Worm (Caenorhabditis elegans) whole organism, L1 larva: ENCODE results near the gene dpff-1.

Experiments
- C34B4.2 ChIP-seq: sonication (generic microtip); optimal IDR thresholded peaks from 2 replicates; lab custom pipeline; 2017; ENCODE audit warnings: mild to moderate bottlenecking, missing genetic modification characterization, missing compliant biosample characterization
- blmp-1 ChIP-seq: fragments of 150-350 bp; optimal IDR thresholded peaks from 2 replicates; lab custom pipeline; 2014; ENCODE audit warnings: missing biosample characterization, missing genetic modification characterization
- ceh-82 ChIP-seq, 3 experiments: fragments of 150-350 bp in 1 of 3; sonication (generic microtip) in 2 of 3; optimal IDR thresholded peaks; 2 replicates each; lab custom pipeline; 2014 to 2017; ENCODE audit warnings: missing biosample characterization in 3 of 3, missing genetic modification characterization in 3 of 3
- ceh-90 ChIP-seq: sonication (generic microtip); optimal IDR thresholded peaks from 2 replicates; lab custom pipeline; 2016; ENCODE audit warnings: missing genetic modification characterization, missing compliant biosample characterization
- ces-1 ChIP-seq: fragments of 150-350 bp; optimal IDR thresholded peaks from 2 replicates; lab custom pipeline; 2014; ENCODE audit warnings: missing biosample characterization, missing genetic modification reagents, missing genetic modification characterization
- dpl-1 ChIP-seq, 3 experiments: fragments of 150-350 bp in 2 of 3; sonication (generic microtip) in 1 of 3; optimal IDR thresholded peaks; 2 replicates each; lab custom pipeline; 2014 to 2017; ENCODE audit warnings: missing biosample characterization in 3 of 3, missing genetic modification characterization in 3 of 3, missing genetic modification reagents in 3 of 3
- efl-1 ChIP-seq, 4 experiments: fragments of 150-350 bp; optimal IDR thresholded peaks in 3 of 4; peaks in 1 of 4; 1 replicate in 1 of 4; 2 replicates in 3 of 4; lab custom pipeline; 2014; ENCODE audit warnings: missing biosample characterization in 2 of 4, missing genetic modification characterization in 2 of 4, missing genetic modification reagents in 2 of 4
- elt-2 ChIP-seq: sonication (generic microtip); optimal IDR thresholded peaks from 2 replicates; lab custom pipeline; 2016; ENCODE audit warnings: missing genetic modification characterization, mild to moderate bottlenecking, inconsistent platforms, missing compliant biosample characterization, missing genetic modification reagents
- elt-3 ChIP-seq, 6 experiments: fragments of 150-350 bp in 1 of 6; sonication (generic microtip); optimal IDR thresholded peaks; 2 replicates each; lab custom pipeline; 2017 to 2018; ENCODE audit warnings: missing biosample characterization in 6 of 6, missing genetic modification characterization in 6 of 6, inconsistent platforms in 1 of 6
- fkh-4 ChIP-seq: sonication (generic microtip); optimal IDR thresholded peaks from 2 replicates; lab custom pipeline; 2016; ENCODE audit warnings: missing compliant biosample characterization, missing genetic modification characterization, borderline replicate concordance
- fkh-8 ChIP-seq: sonication (generic microtip); optimal IDR thresholded peaks from 2 replicates; lab custom pipeline; 2016; ENCODE audit warnings: mild to moderate bottlenecking, missing genetic modification characterization, missing compliant biosample characterization
- grh-1 ChIP-seq: fragments of 200-800 bp; sonication (Bioruptor generic); IDR thresholded peaks from 2 replicates; pipeline ENCODE4 v1.3.6; 2022; ENCODE audit warnings: missing genetic modification reagents, missing genetic modification characterization, missing compliant biosample characterization
- isw-1 ChIP-seq: fragments of 200-800 bp; sonication (Bioruptor generic); IDR thresholded peaks from 2 replicates; pipeline ENCODE4 v1.3.6; 2022; ENCODE audit warnings: missing genetic modification characterization, missing compliant biosample characterization
- lin-14 ChIP-seq: fragments of 200-800 bp; sonication (Bioruptor generic); optimal IDR thresholded peaks from 2 replicates; lab custom pipeline; 2018; ENCODE audit warnings: mild to moderate bottlenecking, missing genetic modification characterization, moderate library complexity, missing compliant biosample characterization
- lin-35 ChIP-seq, 2 experiments: fragments of 150-350 bp; optimal IDR thresholded peaks; 2 replicates each; lab custom pipeline; 2014; ENCODE audit warnings: missing biosample characterization in 2 of 2, missing genetic modification characterization in 2 of 2, missing genetic modification reagents in 2 of 2
- lin-39 ChIP-seq: fragments of 150-350 bp; optimal IDR thresholded peaks from 2 replicates; lab custom pipeline; 2014; ENCODE audit warnings: missing biosample characterization, missing genetic modification reagents, missing genetic modification characterization
- lir-3 ChIP-seq: sonication (generic microtip); optimal IDR thresholded peaks from 2 replicates; lab custom pipeline; 2016; ENCODE audit warnings: mild to moderate bottlenecking, missing genetic modification characterization, moderate library complexity, missing compliant biosample characterization; ENCODE audit not compliant: poor library complexity
- lsy-2 ChIP-seq, 2 experiments: fragments of 150-350 bp; optimal IDR thresholded peaks; 2 replicates each; lab custom pipeline; 2014; ENCODE audit warnings: missing biosample characterization in 2 of 2, missing genetic modification characterization in 2 of 2
- mab-9 ChIP-seq: fragments of 200-800 bp; sonication (Bioruptor generic); IDR thresholded peaks from 2 replicates; pipeline ENCODE4 v1.3.6; 2022; ENCODE audit warnings: missing genetic modification reagents, missing genetic modification characterization, missing compliant biosample characterization
- mdl-1 ChIP-seq, 2 experiments: fragments of 150-350 bp; optimal IDR thresholded peaks; 2 replicates each; lab custom pipeline; 2014 to 2017; ENCODE audit warnings: missing biosample characterization in 2 of 2, missing genetic modification characterization in 2 of 2, inconsistent platforms in 1 of 2
- mef-2 ChIP-seq: fragments of 150-350 bp; optimal IDR thresholded peaks from 2 replicates; lab custom pipeline; 2014; ENCODE audit warnings: missing biosample characterization, missing genetic modification characterization
- nhr-12 ChIP-seq: sonication (generic microtip); optimal IDR thresholded peaks from 2 replicates; lab custom pipeline; 2017; ENCODE audit warnings: missing biosample characterization, missing genetic modification characterization
- nhr-19 ChIP-seq: fragments of 200-800 bp; sonication (Bioruptor generic); conservative IDR thresholded peaks from 2 replicates; pipeline ENCODE4 v1.3.6; 2022; ENCODE audit warnings: missing genetic modification characterization, missing compliant biosample characterization
- nhr-20 ChIP-seq: sonication (generic microtip); optimal IDR thresholded peaks from 2 replicates; lab custom pipeline; 2016; ENCODE audit warnings: mild to moderate bottlenecking, missing genetic modification characterization, missing compliant biosample characterization
- nhr-47 ChIP-seq: sonication (generic microtip); optimal IDR thresholded peaks from 2 replicates; lab custom pipeline; 2016; ENCODE audit warnings: mild to moderate bottlenecking, missing genetic modification characterization, moderate library complexity, missing compliant biosample characterization
- nhr-71 ChIP-seq: sonication (generic microtip); optimal IDR thresholded peaks from 2 replicates; lab custom pipeline; 2016; ENCODE audit warnings: mild to moderate bottlenecking, missing genetic modification characterization, moderate library complexity, missing compliant biosample characterization
- nhr-85 ChIP-seq: sonication (generic microtip); peaks from one replicate; lab custom pipeline; 2016; ENCODE audit warnings: missing genetic modification characterization, inconsistent platforms, missing compliant biosample characterization
- nhr-90 ChIP-seq: sonication (generic microtip); optimal IDR thresholded peaks from 2 replicates; lab custom pipeline; 2016; ENCODE audit warnings: mild to moderate bottlenecking, missing genetic modification characterization, missing compliant biosample characterization; ENCODE audit not compliant: poor library complexity
- pag-3 ChIP-seq: sonication (generic microtip); optimal IDR thresholded peaks from 2 replicates; lab custom pipeline; 2017; ENCODE audit warnings: missing genetic modification characterization, mild to moderate bottlenecking, missing compliant biosample characterization, antibody characterized with exemption, borderline replicate concordance; ENCODE audit not compliant: insufficient read depth
- pqm-1 ChIP-seq: sonication (generic microtip); optimal IDR thresholded peaks from 3 replicates; lab custom pipeline; 2017; ENCODE audit warnings: missing biosample characterization, missing genetic modification characterization
- skn-1 ChIP-seq: fragments of 150-350 bp; optimal IDR thresholded peaks from 2 replicates; lab custom pipeline; 2014; ENCODE audit warnings: missing biosample characterization, missing genetic modification characterization
- snu-23 ChIP-seq: sonication (generic microtip); optimal IDR thresholded peaks from 2 replicates; lab custom pipeline; 2016; ENCODE audit warnings: missing genetic modification characterization, missing compliant biosample characterization
- tbx-2 ChIP-seq: sonication (generic microtip); optimal IDR thresholded peaks from 2 replicates; lab custom pipeline; 2016; ENCODE audit warnings: missing genetic modification characterization, missing compliant biosample characterization
- tlp-1 ChIP-seq: fragments of 150-350 bp; optimal IDR thresholded peaks from 2 replicates; lab custom pipeline; 2014; ENCODE audit warnings: missing biosample characterization, missing genetic modification characterization
- unc-30 ChIP-seq: sonication (generic microtip); optimal IDR thresholded peaks from 2 replicates; lab custom pipeline; 2017; ENCODE audit warnings: missing biosample characterization, missing genetic modification characterization
- xbp-1 ChIP-seq: sonication (generic microtip); optimal IDR thresholded peaks from 2 replicates; lab custom pipeline; 2016; ENCODE audit warnings: missing genetic modification characterization, missing compliant biosample characterization
- zag-1 ChIP-seq: fragments of 150-350 bp; optimal IDR thresholded peaks from 2 replicates; lab custom pipeline; 2014; ENCODE audit warnings: missing biosample characterization, missing genetic modification characterization
- zip-4 ChIP-seq: fragments of 200-800 bp; sonication (Bioruptor generic); optimal IDR thresholded peaks from 2 replicates; lab custom pipeline; 2018; ENCODE audit warnings: mild to moderate bottlenecking, missing genetic modification characterization, moderate library complexity, missing compliant biosample characterization
- ztf-4 ChIP-seq: fragments of 150-350 bp; optimal IDR thresholded peaks from 2 replicates; lab custom pipeline; 2014; ENCODE audit warnings: missing biosample characterization, missing genetic modification characterization

The dpff-1 gene

DNA sequence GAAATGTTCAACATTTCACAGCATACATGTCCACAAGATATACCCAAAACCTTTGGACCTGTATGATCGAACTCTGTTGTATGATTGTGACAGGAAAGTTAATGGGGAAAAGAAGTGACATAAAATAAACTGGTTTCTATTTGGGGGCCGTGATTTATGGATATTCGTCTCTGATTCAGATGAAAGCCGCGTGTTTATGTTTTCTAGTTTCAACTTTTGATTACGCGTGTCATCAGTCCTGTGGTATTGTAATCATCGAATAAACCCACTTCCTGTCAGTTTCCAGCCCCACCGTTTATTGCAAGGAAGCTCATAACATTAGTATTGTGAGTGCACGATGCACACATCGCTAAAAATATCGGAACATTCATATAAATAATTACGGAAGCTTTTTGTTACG is 16.1 kb upstream of the dpff-1 start:
- TF ChIP-seq nhr-71 (peak; percentile 74), tbx-2 (tag; lab: Kevin White, UChicago) (peak; percentile 34), mdl-1 (tag; optimal IDR thresholded peaks at IDR 0.05; lab: Kevin White, UChicago) (peak in 1 of 2 experiments; percentile 52), tlp-1 (no peak), snu-23 (GFP tag; lab: Kevin White, UChicago) (peak; percentile 63), nhr-85 (tag; lab: Kevin White, UChicago) (peak; percentile 89), elt-3 (tag; optimal IDR thresholded peaks at IDR 0.05; lab: Kevin White, UChicago) (peak in 2 of 6 experiments; percentile 45 to 73), grh-1 (GFP tag; lab: Robert Waterston, UW) (peak; percentile 90), elt-2 (tag; lab: Kevin White, UChicago) (no peak), lir-3 (peak; percentile 5), fkh-4 (tag; lab: Kevin White, UChicago) (no peak), ceh-90 (no peak), pqm-1 (tag; lab: Kevin White, UChicago) (no peak), lsy-2 (tag; optimal IDR thresholded peaks at IDR 0.05; lab: Kevin White, UChicago) (no peak), unc-30 (tag; lab: Kevin White, UChicago) (no peak), nhr-90 (tag; lab: Kevin White, UChicago) (peak; percentile 65), zag-1 (tag; lab: Kevin White, UChicago) (no peak), skn-1 (tag; lab: Kevin White, UChicago) (no peak), mef-2 (tag; lab: Kevin White, UChicago) (no peak), nhr-12 (no peak), blmp-1 (peak; percentile 71), lin-35 (GFP tag; optimal IDR thresholded peaks at IDR 0.05; lab: Kevin White, UChicago) (peak in 1 of 2 experiments; percentile 40), xbp-1 (no peak), ceh-82 (tag; optimal IDR thresholded peaks at IDR 0.05; lab: Kevin White, UChicago) (no peak), nhr-19 (GFP tag; lab: Robert Waterston, UW) (peak; percentile 76), lin-39 (no peak), lin-14 (GFP tag; lab: Kevin White, UChicago) (peak; percentile 59), C34B4.2 (tag; lab: Kevin White, UChicago) (no peak), efl-1 (optimal IDR thresholded peaks at IDR 0.05; lab: Kevin White, UChicago) (no peak), efl-1 (GFP tag; optimal IDR thresholded peaks at IDR 0.05 in 1 of 2; lab: Kevin White, UChicago) (peak in 1 of 2 experiments; percentile 91), nhr-20 (peak; percentile 78)

ce11 chrIII:5921067-5921678 is 15.0 kb upstream of the dpff-1 start:
- TF ChIP-seq nhr-85 (tag; lab: Kevin White, UChicago) (peak; percentile 92), nhr-90 (tag; lab: Kevin White, UChicago) (peak; percentile 63), lin-14 (GFP tag; lab: Kevin White, UChicago) (peak; percentile 66), nhr-47 (peak; percentile 44), zip-4 (no peak), nhr-20 (peak; percentile 69), tbx-2 (tag; lab: Kevin White, UChicago) (peak; percentile 30), elt-3 (tag; optimal IDR thresholded peaks at IDR 0.05; lab: Kevin White, UChicago) (peak; percentile 42 to 96 (median 93)), blmp-1 (peak; percentile 59), efl-1 (optimal IDR thresholded peaks at IDR 0.05; lab: Kevin White, UChicago) (no peak), efl-1 (GFP tag; optimal IDR thresholded peaks at IDR 0.05 in 1 of 2; lab: Kevin White, UChicago) (peak in 1 of 2 experiments; percentile 92), isw-1 (GFP tag; lab: Robert Waterston, UW) (no peak), mdl-1 (tag; optimal IDR thresholded peaks at IDR 0.05; lab: Kevin White, UChicago) (peak in 1 of 2 experiments; percentile 67), dpl-1 (GFP tag; optimal IDR thresholded peaks at IDR 0.05; lab: Kevin White, UChicago) (peak in 1 of 3 experiments; percentile 0), nhr-71 (peak; percentile 76), lin-39 (no peak), ces-1 (GFP tag; lab: Kevin White, UChicago) (no peak), pag-3 (tag; lab: Kevin White, UChicago) (no peak), nhr-12 (no peak), fkh-8 (tag; lab: Kevin White, UChicago) (no peak), snu-23 (GFP tag; lab: Kevin White, UChicago) (peak; percentile 65), grh-1 (GFP tag; lab: Robert Waterston, UW) (peak; percentile 81), lin-35 (GFP tag; optimal IDR thresholded peaks at IDR 0.05; lab: Kevin White, UChicago) (peak in 1 of 2 experiments; percentile 48), ztf-4 (tag; lab: Kevin White, UChicago) (peak; percentile 7), nhr-19 (GFP tag; lab: Robert Waterston, UW) (peak; percentile 54), mab-9 (GFP tag; lab: Robert Waterston, UW) (no peak)
